Fruit fly (Drosophila melanogaster): ENCODE results near the gene CG42751.

The CG42751 gene

DNA sequence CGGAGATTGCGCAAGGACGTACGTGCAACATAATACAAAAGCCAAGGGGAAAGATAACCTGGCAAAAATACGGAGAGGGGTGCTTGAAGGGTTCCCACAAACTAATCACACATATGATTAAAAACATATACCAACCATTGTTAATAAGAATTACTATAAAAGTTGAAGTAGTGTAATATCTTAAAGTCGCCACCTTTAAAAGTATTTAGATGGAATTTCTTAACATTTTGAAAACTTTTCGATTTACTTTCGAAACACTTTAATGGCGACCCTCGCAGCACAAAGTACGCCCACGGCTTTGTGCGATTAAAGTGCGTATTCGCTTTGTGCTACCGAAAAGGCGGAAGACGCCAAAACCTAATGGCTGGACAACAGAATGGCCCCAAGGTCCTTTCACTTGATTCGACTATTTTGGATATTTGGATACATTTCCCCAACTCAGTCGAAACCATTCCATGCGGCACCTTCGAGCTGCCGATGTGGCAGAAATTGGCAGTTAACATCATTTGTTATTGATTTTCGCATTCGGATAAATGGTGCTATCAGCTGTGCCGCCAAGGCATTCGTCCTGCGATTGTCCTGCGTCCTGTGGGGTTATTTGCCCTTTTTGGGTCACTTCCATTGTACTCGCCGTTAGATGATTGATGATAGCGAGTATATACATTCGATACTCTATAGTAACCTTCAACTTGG lies 29.6 kb upstream of the CG42751 start:
- TF ChIP-seq dsf (GFP tag; optimal IDR thresholded peaks at IDR 0.05; ENCODE audit: borderline replicate concordance) (no peak), ey (GFP tag; optimal IDR thresholded peaks at IDR 0.05) (no peak), CG32264 (GFP tag; optimal IDR thresholded peaks at IDR 0.05) (no peak), br (GFP tag; optimal IDR thresholded peaks at IDR 0.05) (no peak), OdsH (GFP tag; optimal IDR thresholded peaks at IDR 0.05) (no peak), brk (GFP tag; optimal IDR thresholded peaks at IDR 0.05) (no peak), sv (GFP tag; optimal IDR thresholded peaks at IDR 0.05) (no peak), Sp1 (GFP tag; optimal IDR thresholded peaks at IDR 0.05) (no peak), woc (GFP tag; optimal IDR thresholded peaks at IDR 0.05) (no peak), jim (GFP tag; optimal IDR thresholded peaks at IDR 0.05) (no peak), dl (GFP tag; optimal IDR thresholded peaks at IDR 0.05; ENCODE audit: insufficient read depth in 1 of 2, partially characterized antibody in 2 of 2) (no peak)

DNA sequence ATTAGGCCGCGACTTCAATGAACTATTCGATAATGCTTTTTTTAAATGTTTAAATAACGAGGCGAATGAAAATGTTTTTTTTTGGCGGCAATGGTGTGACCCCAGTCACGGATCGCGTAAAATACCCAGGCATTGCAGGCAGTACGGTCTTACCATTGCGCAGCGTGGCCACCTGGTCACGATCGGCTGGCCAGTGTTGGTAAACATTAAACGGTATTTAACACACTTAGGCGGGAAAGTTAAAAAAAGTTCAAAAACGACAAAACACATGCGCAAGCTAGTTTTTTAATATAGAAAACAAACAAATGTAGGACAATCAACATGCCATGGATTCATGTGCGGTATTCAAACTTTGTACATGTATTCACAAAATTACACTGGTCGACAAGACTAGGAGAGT lies 24.0 kb upstream of the CG42751 start, which contains the start of gene esc:
TSS of gene esc (minus strand) at position 129 of the 400 bp plus-strand sequence.
- TF ChIP-seq dsf (GFP tag; optimal IDR thresholded peaks at IDR 0.05; ENCODE audit: borderline replicate concordance) = no peak
- TF ChIP-seq ey (GFP tag; optimal IDR thresholded peaks at IDR 0.05) = peak; percentile 15
- peak; percentile 68 for TF ChIP-seq Hr83 (GFP tag; optimal IDR thresholded peaks at IDR 0.05; ENCODE audit: poor library complexity, severe bottlenecking)
- peak; percentile 3 for TF ChIP-seq fru (GFP tag; optimal IDR thresholded peaks at IDR 0.05)
- TF ChIP-seq h (GFP tag; optimal IDR thresholded peaks at IDR 0.05) = peak; percentile 32
- TF ChIP-seq foxo (GFP tag; optimal IDR thresholded peaks at IDR 0.05) = peak in 1 of 2 experiments; percentile 58
- no peak for TF ChIP-seq lola (GFP tag; optimal IDR thresholded peaks at IDR 0.05)
- TF ChIP-seq sv (GFP tag; optimal IDR thresholded peaks at IDR 0.05) = no peak

DNA sequence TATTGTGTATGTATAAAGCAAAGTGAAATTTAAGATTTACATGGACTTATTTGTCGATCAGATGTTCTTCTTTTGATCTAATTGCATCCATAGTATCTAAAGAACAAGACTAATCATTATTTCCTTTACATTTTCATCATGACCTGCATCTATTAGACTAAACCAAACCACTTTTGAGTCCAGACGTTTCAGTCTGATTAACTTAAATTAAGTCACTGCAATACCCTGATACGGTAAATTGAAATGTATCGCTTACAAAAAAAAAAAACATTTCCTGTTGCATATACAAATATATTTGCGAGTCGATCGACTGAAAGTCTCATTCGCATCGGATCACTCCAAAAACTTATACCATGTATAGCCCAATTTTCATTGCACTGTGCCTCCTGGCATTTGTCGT lies 19.4 kb upstream of the CG42751 start, which contains the start of gene CG45011:
TSS of gene CG45011 (plus strand) at position 301 of the 400 bp plus-strand sequence.
- TF ChIP-seq woc (GFP tag; optimal IDR thresholded peaks at IDR 0.05) = no peak
- TF ChIP-seq N (GFP tag; optimal IDR thresholded peaks at IDR 0.05) = no peak
- no peak for TF ChIP-seq Hnf4 (GFP tag; optimal IDR thresholded peaks at IDR 0.05)
- no peak for TF ChIP-seq Hr78 (GFP tag; optimal IDR thresholded peaks at IDR 0.05)
- no peak for TF ChIP-seq Rel (GFP tag; optimal IDR thresholded peaks at IDR 0.05)
- TF ChIP-seq Rel (tag; optimal IDR thresholded peaks at IDR 0.05) = no peak
- TF ChIP-seq Mio (GFP tag; optimal IDR thresholded peaks at IDR 0.05) = no peak
- no peak for TF ChIP-seq lola (GFP tag; optimal IDR thresholded peaks at IDR 0.05)
- no peak for TF ChIP-seq psq (GFP tag; optimal IDR thresholded peaks at IDR 0.05)
- TF ChIP-seq CG9705 (GFP tag; optimal IDR thresholded peaks at IDR 0.05) = no peak
- no peak for TF ChIP-seq Dfd (GFP tag; optimal IDR thresholded peaks at IDR 0.05)
- no peak for TF ChIP-seq br (GFP tag; optimal IDR thresholded peaks at IDR 0.05)

DNA sequence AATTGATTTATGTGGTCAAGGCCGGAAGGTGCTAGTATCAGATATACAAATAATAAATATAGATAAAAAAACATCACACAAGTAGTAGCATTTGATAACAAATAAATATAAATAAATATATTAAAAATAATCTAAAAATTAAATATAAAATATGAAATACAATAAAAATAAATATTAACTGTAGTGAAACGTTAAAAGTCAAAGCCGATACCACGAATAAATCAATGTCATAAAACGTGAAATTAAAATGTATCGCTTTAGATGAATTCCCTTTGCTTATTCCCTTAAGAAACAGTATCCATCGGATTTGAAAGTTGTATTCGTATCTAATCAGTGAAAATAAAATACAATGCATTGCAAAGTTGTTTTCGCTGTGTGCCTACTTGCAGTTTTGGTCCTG lies 18.9 kb upstream of the CG42751 start, which contains the start of gene CG45012:
TSS of gene CG45012 (plus strand) at position 301 of the 400 bp plus-strand sequence.
- TF ChIP-seq brk (GFP tag; optimal IDR thresholded peaks at IDR 0.05) (no peak), Hr83 (GFP tag; optimal IDR thresholded peaks at IDR 0.05; ENCODE audit: poor library complexity, severe bottlenecking) (no peak), lola (GFP tag; optimal IDR thresholded peaks at IDR 0.05) (no peak), Hnf4 (GFP tag; optimal IDR thresholded peaks at IDR 0.05) (no peak), usp (GFP tag; optimal IDR thresholded peaks at IDR 0.05) (no peak), rgr (GFP tag; optimal IDR thresholded peaks at IDR 0.05) (no peak), Myc (optimal IDR thresholded peaks at IDR 0.05) (no peak), h (GFP tag; optimal IDR thresholded peaks at IDR 0.05) (no peak), jim (GFP tag; optimal IDR thresholded peaks at IDR 0.05) (no peak), Dfd (GFP tag; optimal IDR thresholded peaks at IDR 0.05) (no peak), ey (GFP tag; optimal IDR thresholded peaks at IDR 0.05) (no peak), woc (GFP tag; optimal IDR thresholded peaks at IDR 0.05) (no peak), Mio (GFP tag; optimal IDR thresholded peaks at IDR 0.05) (no peak), CG32264 (GFP tag; optimal IDR thresholded peaks at IDR 0.05) (no peak), sage (GFP tag; optimal IDR thresholded peaks at IDR 0.05) (no peak)

DNA sequence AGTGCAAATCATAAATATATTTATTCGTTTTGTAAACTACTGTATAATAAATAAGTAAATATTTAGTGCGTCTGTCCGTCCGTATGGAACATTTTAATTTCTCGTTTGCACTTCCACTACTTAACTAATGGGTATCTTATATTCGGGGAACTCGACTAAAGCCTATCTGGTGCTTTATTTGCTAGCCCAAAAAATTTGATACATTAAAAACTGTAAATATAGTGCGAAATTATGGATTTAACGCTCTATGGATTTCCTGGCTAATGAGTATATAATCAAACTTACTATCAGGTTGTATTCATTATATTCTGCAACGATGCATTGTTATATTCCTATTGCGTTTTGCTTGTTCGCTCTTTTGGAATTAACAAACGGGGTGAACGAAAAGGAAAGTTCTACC lies 16.3 kb upstream of the CG42751 start, which contains the start of gene Sfp33A4:
TSS of gene Sfp33A4 (plus strand) at position 301 of the 400 bp plus-strand sequence.
- TF ChIP-seq HLH106 (tag; optimal IDR thresholded peaks at IDR 0.05) (no peak), CrebA (GFP tag; optimal IDR thresholded peaks at IDR 0.05; ENCODE audit: borderline replicate concordance) (no peak), Hr78 (GFP tag; optimal IDR thresholded peaks at IDR 0.05) (no peak), jim (GFP tag; optimal IDR thresholded peaks at IDR 0.05) (no peak), sage (GFP tag; optimal IDR thresholded peaks at IDR 0.05) (no peak), CG9705 (GFP tag; optimal IDR thresholded peaks at IDR 0.05) (no peak), psq (GFP tag; optimal IDR thresholded peaks at IDR 0.05) (no peak), GATAd (GFP tag; optimal IDR thresholded peaks at IDR 0.05) (no peak), woc (GFP tag; optimal IDR thresholded peaks at IDR 0.05) (no peak), Myc (optimal IDR thresholded peaks at IDR 0.05) (no peak), dl (GFP tag; optimal IDR thresholded peaks at IDR 0.05; ENCODE audit: insufficient read depth in 1 of 2, partially characterized antibody in 2 of 2) (no peak), Hr83 (GFP tag; optimal IDR thresholded peaks at IDR 0.05; ENCODE audit: poor library complexity, severe bottlenecking) (no peak), Dfd (GFP tag; optimal IDR thresholded peaks at IDR 0.05) (no peak), sv (GFP tag; optimal IDR thresholded peaks at IDR 0.05) (no peak), dmrt93B (GFP tag; optimal IDR thresholded peaks at IDR 0.05) (no peak), Vsx2 (GFP tag; optimal IDR thresholded peaks at IDR 0.05; ENCODE audit: partially characterized antibody) (no peak), ey (GFP tag; optimal IDR thresholded peaks at IDR 0.05) (no peak), h (GFP tag; optimal IDR thresholded peaks at IDR 0.05) (no peak)

Measured in whole organism, wandering third instar larva.